Worm (Caenorhabditis elegans): Measurements from ENCODE around the gene sre-43.

- TF ChIP-seq him-1 (tag; optimal IDR thresholded peaks at IDR 0.05) (no peak), dao-5 (tag; optimal IDR thresholded peaks at IDR 0.05) (no peak)
Measured at ce11 chrII:13977701-13978100, 8.8 kb upstream of the sre-43 start.
